Worm (Caenorhabditis elegans) whole organism, L1 larva: ENCODE measurements around the gene C46C2.6.

Source experiments
- sox-4 ChIP-seq: sonication (generic microtip); optimal IDR thresholded peaks from 2 replicates; lab custom pipeline; 2016; ENCODE audit warnings: missing genetic modification characterization, missing compliant biosample characterization
- unc-86 ChIP-seq: sonication (generic microtip); optimal IDR thresholded peaks from 2 replicates; lab custom pipeline; 2016; ENCODE audit warnings: missing genetic modification characterization, missing compliant biosample characterization

ce11 chrIV:9217426-9217825 is 5.2 kb downstream of the C46C2.6 start, which contains the start of gene C46C2.2:
- TF ChIP-seq sox-4 (tag; lab: Kevin White, UChicago) (no peak), unc-86 (tag; lab: Kevin White, UChicago) (no peak)
